Worm (Caenorhabditis elegans) whole organism, midembryonic: ENCODE data around the gene B0035.22.

Experiments
- T22C8.4 ChIP-seq: fragments of 200-800 bp; sonication (Bioruptor generic); IDR thresholded peaks from 2 replicates; pipeline ENCODE4 v1.3.6; 2022; ENCODE audit warnings: missing genetic modification characterization, missing compliant biosample characterization
- cog-1 ChIP-seq: sonication (generic microtip); optimal IDR thresholded peaks from 2 replicates; lab custom pipeline; 2016; ENCODE audit warnings: missing genetic modification characterization, missing compliant biosample characterization
- flt-1 ChIP-seq: fragments of 200-800 bp; sonication (Bioruptor generic); IDR thresholded peaks from 2 replicates; pipeline ENCODE4 v1.3.6; 2022; ENCODE audit warnings: missing genetic modification characterization, missing compliant biosample characterization
- klf-2 ChIP-seq: fragments of 200-800 bp; sonication (Bioruptor generic); conservative IDR thresholded peaks from 2 replicates; pipeline ENCODE4 v1.3.6; 2022; ENCODE audit warnings: missing genetic modification reagents, missing genetic modification characterization, missing compliant biosample characterization
- med-1 ChIP-seq: sonication (generic microtip); optimal IDR thresholded peaks from 2 replicates; lab custom pipeline; 2017; ENCODE audit warnings: missing genetic modification characterization, mild to moderate bottlenecking, missing compliant biosample characterization, antibody characterized with exemption, missing genetic modification reagents; ENCODE audit not compliant: insufficient read depth
- ref-1 ChIP-seq: fragments of 200-800 bp; sonication (Bioruptor generic); conservative IDR thresholded peaks from 2 replicates; pipeline ENCODE4 v1.3.6; 2022; ENCODE audit warnings: missing genetic modification reagents, missing genetic modification characterization, missing compliant biosample characterization
- tab-1 ChIP-seq: fragments of 200-800 bp; sonication (Bioruptor generic); IDR thresholded peaks from 2 replicates; pipeline ENCODE4 v1.3.6; 2022; ENCODE audit warnings: missing genetic modification characterization, missing compliant biosample characterization
- ztf-23 ChIP-seq: fragments of 200-800 bp; sonication (Bioruptor generic); IDR thresholded peaks from 2 replicates; pipeline ENCODE4 v1.3.6; 2022; ENCODE audit warnings: missing genetic modification reagents, missing genetic modification characterization, missing compliant biosample characterization
- ztf-29 ChIP-seq: fragments of 200-800 bp; sonication (Bioruptor generic); IDR thresholded peaks from 2 replicates; pipeline ENCODE4 v1.3.6; 2022; ENCODE audit warnings: missing genetic modification reagents, missing genetic modification characterization, missing compliant biosample characterization

Gene B0035.22

DNA sequence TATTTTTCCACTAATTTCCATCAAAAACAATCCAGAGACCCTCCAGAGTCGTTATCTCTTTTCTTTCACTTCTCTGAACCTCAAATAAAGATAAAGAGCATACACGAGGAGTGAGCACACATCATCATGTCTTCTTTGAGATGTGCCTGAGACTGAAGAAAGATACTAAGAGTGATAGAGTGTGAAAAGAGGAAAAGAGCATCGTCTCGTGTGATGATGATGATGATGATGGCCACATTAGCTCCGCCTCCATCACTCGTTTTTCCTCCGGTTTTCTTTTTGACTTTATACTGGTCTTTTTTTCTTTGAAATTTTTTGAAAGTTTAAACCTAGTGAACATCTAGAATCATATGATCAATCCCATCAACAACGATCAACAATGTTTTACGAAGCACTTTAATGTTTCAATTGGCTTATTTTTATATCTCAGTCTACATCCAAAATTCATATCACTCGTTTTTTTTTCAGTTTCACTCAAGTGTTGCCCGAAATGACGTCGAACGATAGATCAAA lies 39.0 kb downstream of the B0035.22 start, which contains the start of gene T01G1.2:
Gene T01G1.2 (plus strand): TSS at position 463 of the 513 bp plus-strand sequence.
- no peak for TF ChIP-seq klf-2 (GFP tag; lab: Robert Waterston, UW)
- TF ChIP-seq ztf-23 (GFP tag; lab: Robert Waterston, UW) = no peak
- TF ChIP-seq ztf-29 = no peak
- no peak for TF ChIP-seq med-1 (GFP tag; lab: Kevin White, UChicago)
- no peak for TF ChIP-seq cog-1
- TF ChIP-seq T22C8.4 (GFP tag; lab: Robert Waterston, UW) = no peak
- TF ChIP-seq flt-1 = no peak
- no peak for TF ChIP-seq ref-1
- TF ChIP-seq tab-1 (GFP tag; lab: Robert Waterston, UW) = no peak

- TF ChIP-seq ztf-29 (no peak), cog-1 (no peak), ztf-23 (GFP tag; lab: Robert Waterston, UW) (no peak), T22C8.4 (GFP tag; lab: Robert Waterston, UW) (no peak), flt-1 (no peak), med-1 (GFP tag; lab: Kevin White, UChicago) (no peak)
Measured at ce11 chrIV:11359769-11360168, 44.8 kb downstream of the B0035.22 start, which contains the start of gene klp-12. Gene klp-12 (minus strand): TSS chrIV:11359869.

DNA sequence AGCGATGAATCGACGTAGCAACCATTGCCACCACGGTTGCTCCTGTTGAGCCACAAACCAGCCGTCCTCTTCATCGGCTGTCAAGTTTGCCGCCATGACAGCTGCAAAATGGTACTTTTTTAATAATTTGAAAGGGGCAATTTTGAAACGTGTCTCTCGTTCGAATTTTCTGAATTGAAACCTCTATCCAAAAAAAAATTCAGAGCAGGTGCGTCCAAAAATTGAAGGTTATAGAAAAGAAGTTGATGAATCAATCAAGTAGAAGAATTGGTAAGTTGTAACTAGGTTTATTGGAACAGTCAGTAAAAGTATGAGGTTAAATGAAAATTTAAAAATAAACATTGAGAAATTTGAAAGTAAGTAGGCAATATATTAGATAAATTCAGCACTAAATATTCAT lies 46.5 kb downstream of the B0035.22 start, which contains the start of gene T01G1.4:
Gene T01G1.4 (minus strand): TSS at position 101 of the 400 bp plus-strand sequence.
- no peak for TF ChIP-seq ztf-23 (GFP tag; lab: Robert Waterston, UW)
- no peak for TF ChIP-seq cog-1
- no peak for TF ChIP-seq T22C8.4 (GFP tag; lab: Robert Waterston, UW)
- TF ChIP-seq flt-1 = no peak
- no peak for TF ChIP-seq ref-1
- no peak for TF ChIP-seq med-1 (GFP tag; lab: Kevin White, UChicago)
- TF ChIP-seq ztf-29 = no peak
- TF ChIP-seq tab-1 (GFP tag; lab: Robert Waterston, UW) = no peak
- no peak for TF ChIP-seq klf-2 (GFP tag; lab: Robert Waterston, UW)

- TF ChIP-seq tab-1 (GFP tag; lab: Robert Waterston, UW) (no peak), ztf-29 (peak; percentile 57; the same call in 1 of the 2 replicates)
Measured at ce11 chrIV:11363806-11364562, 49.0 kb downstream of the B0035.22 start.
